Worm (Caenorhabditis elegans) whole organism, L3 larva: ENCODE results near the gene B0507.7.

Source experiments
- fkh-2 ChIP-seq: fragments of 150-350 bp; optimal IDR thresholded peaks from 2 replicates; lab custom pipeline; 2014; ENCODE audit warnings: missing biosample characterization, missing genetic modification reagents, missing genetic modification characterization
- pqm-1 ChIP-seq: fragments of 150-350 bp; optimal IDR thresholded peaks from 2 replicates; lab custom pipeline; 2017; ENCODE audit warnings: missing biosample characterization, missing genetic modification characterization, inconsistent platforms
- snpc-4 ChIP-seq: fragments of 150-350 bp; optimal IDR thresholded peaks from 2 replicates; lab custom pipeline; 2014; ENCODE audit warnings: missing biosample characterization, missing genetic modification characterization
- ztf-11 ChIP-seq: fragments of 150-350 bp; optimal IDR thresholded peaks from 2 replicates; lab custom pipeline; 2014; ENCODE audit warnings: missing biosample characterization, missing genetic modification characterization

DNA sequence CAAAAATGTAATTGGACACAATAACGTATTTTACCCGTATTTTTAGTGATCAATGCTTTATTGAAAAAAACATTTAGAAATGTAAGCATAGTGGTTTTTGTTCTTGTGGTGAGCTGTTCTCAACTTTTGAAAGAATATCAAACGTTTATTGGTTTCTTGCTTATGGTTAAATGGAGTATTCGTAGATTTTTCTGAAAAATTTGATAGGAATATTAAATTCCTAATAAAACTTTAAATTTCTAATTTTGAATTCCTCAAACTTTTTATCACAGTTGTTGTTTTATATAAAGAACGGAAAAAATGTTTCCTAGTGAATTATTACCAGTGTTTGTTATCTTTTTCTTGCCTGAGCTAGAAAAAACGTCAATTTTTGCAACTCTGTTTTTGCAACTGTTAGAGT lies 5.1 kb downstream of the B0507.7 start, which contains the start of gene B0507.5:
- TF ChIP-seq fkh-2 (tag; lab: Kevin White, UChicago) (no peak), snpc-4 (tag; lab: Kevin White, UChicago) (no peak), ztf-11 (no peak), pqm-1 (tag; lab: Kevin White, UChicago) (no peak)
